Fruit fly (Drosophila melanogaster) whole organism, prepupa: ENCODE data around the gene mEFTs.
A peak's percentile ranks its signal among the peaks of the same experiment; 100 is the strongest.

Source experiments
- Blimp-1 ChIP-seq: fragments of 200-800 bp; sonication (Bioruptor generic); optimal IDR thresholded peaks from 3 replicates; lab custom pipeline; 2017; ENCODE audit warnings: missing biosample characterization, missing genetic modification characterization, mild to moderate bottlenecking, moderate library complexity, missing genetic modification reagents
- CG10631 ChIP-seq: fragments of 200-800 bp; sonication (Bioruptor generic); optimal IDR thresholded peaks from 2 replicates; lab custom pipeline; 2016; ENCODE audit warnings: missing biosample characterization, missing genetic modification characterization
- CG10669 ChIP-seq: fragments of 200-800 bp; sonication (Bioruptor generic); optimal IDR thresholded peaks from 3 replicates; lab custom pipeline; 2018; ENCODE audit warnings: missing biosample characterization, mild to moderate bottlenecking, missing genetic modification characterization, moderate library complexity
- CG11294 ChIP-seq: fragments of 200-800 bp; sonication (Bioruptor generic); IDR thresholded peaks from 2 replicates; pipeline ENCODE4 v1.3.6; 2022; ENCODE audit warnings: missing biosample characterization, missing genetic modification characterization
- CG11762 ChIP-seq: fragments of 200-800 bp; sonication (Bioruptor generic); optimal IDR thresholded peaks from 3 replicates; lab custom pipeline; 2016; ENCODE audit warnings: missing biosample characterization, missing genetic modification characterization; ENCODE audit not compliant: insufficient read depth
- CG11902 ChIP-seq: fragments of 200-800 bp; sonication (Bioruptor generic); optimal IDR thresholded peaks from 3 replicates; lab custom pipeline; 2016; ENCODE audit warnings: missing biosample characterization, missing genetic modification characterization
- CG1621 ChIP-seq: fragments of 200-800 bp; sonication (Bioruptor generic); optimal IDR thresholded peaks from 3 replicates; lab custom pipeline; 2018; ENCODE audit warnings: missing biosample characterization, mild to moderate bottlenecking, missing genetic modification characterization
- CG16779 ChIP-seq: fragments of 200-800 bp; sonication (Bioruptor generic); optimal IDR thresholded peaks from 3 replicates; lab custom pipeline; 2017; ENCODE audit warnings: missing biosample characterization, mild to moderate bottlenecking, missing genetic modification characterization
- CG31627 ChIP-seq: fragments of 200-800 bp; sonication (Bioruptor generic); optimal IDR thresholded peaks from 3 replicates; lab custom pipeline; 2016; ENCODE audit warnings: missing biosample characterization, missing genetic modification characterization
- CG32006 ChIP-seq: fragments of 200-800 bp; sonication (Bioruptor generic); optimal IDR thresholded peaks from 3 replicates; lab custom pipeline; 2017; ENCODE audit warnings: missing biosample characterization, mild to moderate bottlenecking, missing genetic modification characterization
- CG34406 ChIP-seq: fragments of 200-800 bp; sonication (Bioruptor generic); optimal IDR thresholded peaks from 3 replicates; lab custom pipeline; 2016; ENCODE audit warnings: missing biosample characterization, missing genetic modification characterization
- CG3919 ChIP-seq: fragments of 200-800 bp; sonication (Bioruptor generic); optimal IDR thresholded peaks from 3 replicates; lab custom pipeline; 2016; ENCODE audit warnings: missing biosample characterization, missing genetic modification characterization
- CG4318 ChIP-seq: fragments of 200-800 bp; sonication (Bioruptor generic); optimal IDR thresholded peaks from 3 replicates; lab custom pipeline; 2017; ENCODE audit warnings: missing biosample characterization, mild to moderate bottlenecking, missing genetic modification characterization
- CG6163 ChIP-seq: fragments of 200-800 bp; sonication (Bioruptor generic); IDR thresholded peaks from 3 replicates; pipeline ENCODE4 v1.3.6; 2022; ENCODE audit warnings: missing biosample characterization, missing genetic modification characterization
- CG6276 ChIP-seq: fragments of 200-800 bp; sonication (Bioruptor generic); optimal IDR thresholded peaks from 2 replicates; lab custom pipeline; 2017; ENCODE audit warnings: missing biosample characterization, mild to moderate bottlenecking, missing genetic modification characterization
- CG6792 ChIP-seq: fragments of 200-800 bp; sonication (Bioruptor generic); optimal IDR thresholded peaks from 3 replicates; lab custom pipeline; 2016; ENCODE audit warnings: missing biosample characterization, missing genetic modification characterization
- CG6808 ChIP-seq: fragments of 200-800 bp; sonication (Bioruptor generic); optimal IDR thresholded peaks from 3 replicates; lab custom pipeline; 2017; ENCODE audit warnings: missing biosample characterization, missing genetic modification characterization, mild to moderate bottlenecking, moderate library complexity, missing genetic modification reagents
- CG6854 ChIP-seq: fragments of 200-800 bp; sonication (Bioruptor generic); optimal IDR thresholded peaks from 2 replicates; lab custom pipeline; 2017; ENCODE audit warnings: missing biosample characterization, mild to moderate bottlenecking, missing genetic modification characterization
- CG7368 ChIP-seq: fragments of 200-800 bp; sonication (Bioruptor generic); optimal IDR thresholded peaks from 3 replicates; lab custom pipeline; 2016; ENCODE audit warnings: missing biosample characterization, missing genetic modification characterization
- CG8119 ChIP-seq: fragments of 200-800 bp; sonication (Bioruptor generic); IDR thresholded peaks from 3 replicates; pipeline ENCODE4 v1.3.6; 2022; ENCODE audit warnings: missing biosample characterization, missing genetic modification characterization
- CG8319 ChIP-seq: fragments of 200-800 bp; sonication (Bioruptor generic); optimal IDR thresholded peaks from 3 replicates; lab custom pipeline; 2016; ENCODE audit warnings: missing biosample characterization, missing genetic modification characterization
- CG8632 ChIP-seq: fragments of 200-800 bp; sonication (Bioruptor generic); optimal IDR thresholded peaks from 3 replicates; lab custom pipeline; 2016; ENCODE audit warnings: missing biosample characterization, missing genetic modification characterization
- CG9139 ChIP-seq: fragments of 200-800 bp; sonication (Bioruptor generic); optimal IDR thresholded peaks from 3 replicates; lab custom pipeline; 2017; ENCODE audit warnings: missing biosample characterization, mild to moderate bottlenecking, missing genetic modification characterization
- Eip75B ChIP-seq: fragments of 200-800 bp; sonication (Bioruptor generic); optimal IDR thresholded peaks from 3 replicates; lab custom pipeline; 2016; ENCODE audit warnings: missing biosample characterization, missing genetic modification characterization
- Eip78C ChIP-seq: fragments of 200-800 bp; sonication (Bioruptor generic); peaks from one replicate; lab custom pipeline; 2016; ENCODE audit warnings: missing biosample characterization, missing genetic modification characterization
- Eip93F ChIP-seq: fragments of 200-800 bp; sonication (Bioruptor generic); optimal IDR thresholded peaks from 2 replicates; lab custom pipeline; 2016; ENCODE audit warnings: missing biosample characterization, mild to moderate bottlenecking, missing genetic modification characterization
- Ets21C ChIP-seq: fragments of 200-800 bp; sonication (Bioruptor generic); optimal IDR thresholded peaks from 3 replicates; lab custom pipeline; 2016; ENCODE audit warnings: missing biosample characterization, missing genetic modification characterization
- Gug ChIP-seq: fragments of 200-800 bp; sonication (Bioruptor generic); IDR thresholded peaks from 2 replicates; pipeline ENCODE4 v1.3.6; 2022; ENCODE audit warnings: missing biosample characterization, missing genetic modification characterization
- Hr39 ChIP-seq: fragments of 200-800 bp; sonication (Bioruptor generic); optimal IDR thresholded peaks from 2 replicates; lab custom pipeline; 2016; ENCODE audit warnings: missing biosample characterization, missing genetic modification characterization
- Hr4 ChIP-seq: fragments of 200-800 bp; sonication (Bioruptor generic); optimal IDR thresholded peaks from 3 replicates; lab custom pipeline; 2016; ENCODE audit warnings: missing biosample characterization, missing genetic modification characterization
- OdsH ChIP-seq: fragments of 200-800 bp; sonication (Bioruptor generic); optimal IDR thresholded peaks from 3 replicates; lab custom pipeline; 2016; ENCODE audit warnings: missing biosample characterization, missing genetic modification characterization
- Smox ChIP-seq: fragments of 200-800 bp; sonication (Bioruptor generic); optimal IDR thresholded peaks from 3 replicates; lab custom pipeline; 2016; ENCODE audit warnings: missing biosample characterization, missing genetic modification characterization
- Sox102F ChIP-seq: fragments of 200-800 bp; sonication (Bioruptor generic); optimal IDR thresholded peaks from 2 replicates; lab custom pipeline; 2016; ENCODE audit warnings: missing biosample characterization, mild to moderate bottlenecking, missing genetic modification characterization
- Sox15 ChIP-seq: fragments of 200-800 bp; sonication (Bioruptor generic); optimal IDR thresholded peaks from 3 replicates; lab custom pipeline; 2016; ENCODE audit warnings: missing biosample characterization, missing genetic modification characterization
- acj6 ChIP-seq: fragments of 200-800 bp; sonication (Bioruptor generic); optimal IDR thresholded peaks from 3 replicates; lab custom pipeline; 2016; ENCODE audit warnings: missing biosample characterization, missing genetic modification characterization
- dac ChIP-seq: fragments of 200-800 bp; sonication (Bioruptor generic); optimal IDR thresholded peaks from 2 replicates; lab custom pipeline; 2017; ENCODE audit warnings: missing biosample characterization, mild to moderate bottlenecking, missing genetic modification characterization
- esn ChIP-seq: fragments of 200-800 bp; sonication (Bioruptor generic); optimal IDR thresholded peaks from 2 replicates; lab custom pipeline; 2016; ENCODE audit warnings: missing biosample characterization, mild to moderate bottlenecking, missing genetic modification characterization, moderate library complexity
- fd59A ChIP-seq: fragments of 200-800 bp; sonication (Bioruptor generic); optimal IDR thresholded peaks from 2 replicates; lab custom pipeline; 2017; ENCODE audit warnings: missing biosample characterization, mild to moderate bottlenecking, missing genetic modification characterization, missing genetic modification reagents
- fd85E ChIP-seq: fragments of 200-800 bp; sonication (Bioruptor generic); optimal IDR thresholded peaks from 3 replicates; lab custom pipeline; 2016; ENCODE audit warnings: missing biosample characterization, missing genetic modification characterization
- fkh ChIP-seq: fragments of 200-800 bp; sonication (Bioruptor generic); optimal IDR thresholded peaks from 3 replicates; lab custom pipeline; 2017; ENCODE audit warnings: missing biosample characterization, mild to moderate bottlenecking, missing genetic modification characterization, moderate library complexity
- lz ChIP-seq: fragments of 200-800 bp; sonication (Bioruptor generic); optimal IDR thresholded peaks from 3 replicates; lab custom pipeline; 2016; ENCODE audit warnings: missing biosample characterization, missing genetic modification characterization
- pdm3 ChIP-seq: fragments of 200-800 bp; sonication (Bioruptor generic); optimal IDR thresholded peaks from 3 replicates; lab custom pipeline; 2016; ENCODE audit warnings: missing biosample characterization, missing genetic modification characterization
- spab ChIP-seq: fragments of 200-800 bp; sonication (Bioruptor generic); optimal IDR thresholded peaks from 2 replicates; lab custom pipeline; 2017; ENCODE audit warnings: missing biosample characterization, mild to moderate bottlenecking, missing genetic modification characterization, missing genetic modification reagents
- ss ChIP-seq, 2 experiments: fragments of 200-800 bp; sonication (Bioruptor generic); optimal IDR thresholded peaks; 2 replicates in 1 of 2; 3 replicates in 1 of 2; lab custom pipeline; 2017 to 2018; ENCODE audit warnings: mild to moderate bottlenecking in 2 of 2, missing biosample characterization in 2 of 2, missing genetic modification characterization in 2 of 2, moderate library complexity in 1 of 2
- svp ChIP-seq: fragments of 200-800 bp; sonication (Bioruptor generic); peaks from one replicate; lab custom pipeline; 2016; ENCODE audit warnings: missing biosample characterization, missing genetic modification characterization

mEFTs gene

dm6 chr2L:17529022-17529421, 28.1 kb upstream of the mEFTs start, which contains the start of gene CG15144:
TSS of gene CG15144 (minus strand) at chr2L:17529122.
- TF ChIP-seq acj6 (no peak), CG31627 (no peak), CG11762 (no peak), CG4318 (GFP tag; lab: Kevin White, UChicago) (no peak), CG3919 (GFP tag; lab: Kevin White, UChicago) (no peak), CG6276 (GFP tag; lab: Kevin White, UChicago) (no peak), Eip78C (GFP tag; lab: Kevin White, UChicago) (no peak), CG6163 (GFP tag; lab: Robert Waterston, UW) (no peak), pdm3 (no peak), CG1621 (tag; lab: Kevin White, UChicago) (no peak), Hr4 (no peak), Hr39 (GFP tag; lab: Kevin White, UChicago) (no peak), CG7368 (GFP tag; lab: Kevin White, UChicago) (no peak), Gug (GFP tag; lab: Robert Waterston, UW) (no peak), OdsH (no peak)

- TF ChIP-seq OdsH (no peak), dac (GFP tag; lab: Kevin White, UChicago) (no peak), CG10669 (GFP tag; lab: Kevin White, UChicago) (no peak), Sox15 (GFP tag; lab: Kevin White, UChicago) (no peak), CG3919 (GFP tag; lab: Kevin White, UChicago) (no peak), Sox102F (GFP tag; lab: Kevin White, UChicago) (no peak), CG8632 (no peak), spab (no peak), CG11294 (no peak)
Observed at dm6 chr2L:17524449-17524848, 23.5 kb upstream of the mEFTs start, which contains the start of gene CG15143. TSS of gene CG15143 (minus strand) at chr2L:17524549.

dm6 chr2L:17514090-17514715, 13.3 kb upstream of the mEFTs start:
- TF ChIP-seq CG31627 (peak; percentile 60), Ets21C (peak; percentile 38), CG3919 (GFP tag; lab: Kevin White, UChicago) (peak; percentile 39), CG9139 (GFP tag; lab: Kevin White, UChicago) (peak; percentile 7), ss (GFP tag; optimal IDR thresholded peaks at IDR 0.05; lab: Kevin White, UChicago) (peak in 1 of 2 experiments; percentile 55), Sox102F (GFP tag; lab: Kevin White, UChicago) (peak; percentile 43), Sox15 (GFP tag; lab: Kevin White, UChicago) (peak; percentile 3), fd85E (GFP tag; lab: Kevin White, UChicago) (no peak), CG10631 (GFP tag; lab: Kevin White, UChicago) (peak; percentile 27), Eip75B (GFP tag; lab: Kevin White, UChicago) (peak; percentile 44), CG10669 (GFP tag; lab: Kevin White, UChicago) (peak; percentile 53), CG6808 (peak; percentile 53), esn (no peak), CG8319 (GFP tag; lab: Kevin White, UChicago) (peak; percentile 19), CG16779 (tag; lab: Kevin White, UChicago) (no peak), Blimp-1 (GFP tag; lab: Kevin White, UChicago) (peak; percentile 14), CG8632 (peak; percentile 46), CG6163 (GFP tag; lab: Robert Waterston, UW) (0 out of 3 replicates have a peak, but pooled peaks have one; percentile 26), CG8119 (GFP tag; lab: Robert Waterston, UW) (no peak), CG6854 (no peak), svp (GFP tag; lab: Kevin White, UChicago) (peak; percentile 87), Eip78C (GFP tag; lab: Kevin White, UChicago) (no peak), CG11762 (peak; percentile 21), fkh (no peak), Smox (GFP tag; lab: Kevin White, UChicago) (peak; percentile 63), acj6 (peak; percentile 46), Eip93F (GFP tag; lab: Kevin White, UChicago) (no peak), CG11902 (GFP tag; lab: Kevin White, UChicago) (peak; percentile 1), Hr39 (GFP tag; lab: Kevin White, UChicago) (peak; percentile 57), OdsH (peak; percentile 52), lz (GFP tag; lab: Kevin White, UChicago) (peak; percentile 58), CG6792 (peak; percentile 56), fd59A (GFP tag; lab: Kevin White, UChicago) (peak; percentile 22), CG32006 (peak; percentile 9), spab (peak; percentile 22), pdm3 (peak; percentile 33), CG34406 (GFP tag; lab: Kevin White, UChicago) (peak; percentile 38)
